Worm (Caenorhabditis elegans) whole organism, L3 larva: ENCODE data around the gene F59A6.3.

Experiments
- mdl-1 ChIP-seq: fragments of 150-350 bp; optimal IDR thresholded peaks from 2 replicates; lab custom pipeline; 2014; ENCODE audit warnings: missing biosample characterization, missing genetic modification characterization
- mml-1 ChIP-seq: fragments of 150-350 bp; sonication (generic microtip); optimal IDR thresholded peaks from 3 replicates; lab custom pipeline; 2014; ENCODE audit warnings: missing biosample characterization, missing genetic modification characterization
- nhr-11 ChIP-seq: fragments of 150-350 bp; optimal IDR thresholded peaks from 2 replicates; lab custom pipeline; 2014; ENCODE audit warnings: missing biosample characterization, missing genetic modification characterization
- nhr-25 ChIP-seq: sonication (generic microtip); optimal IDR thresholded peaks from 2 replicates; lab custom pipeline; 2017; ENCODE audit warnings: missing biosample characterization, missing genetic modification characterization
- nhr-67 ChIP-seq: fragments of 150-350 bp; optimal IDR thresholded peaks from 2 replicates; lab custom pipeline; 2014; ENCODE audit warnings: missing biosample characterization, missing genetic modification characterization
- zag-1 ChIP-seq: fragments of 150-350 bp; optimal IDR thresholded peaks from 2 replicates; lab custom pipeline; 2014; ENCODE audit warnings: missing biosample characterization, missing genetic modification characterization

ce11 chrII:4960690-4961089 lies 47.4 kb upstream of the F59A6.3 start:
- TF ChIP-seq nhr-11 (tag; lab: Kevin White, UChicago): no peak
- no peak for TF ChIP-seq mdl-1 (tag; lab: Kevin White, UChicago)
- TF ChIP-seq zag-1 (tag; lab: Kevin White, UChicago): no peak
- no peak for TF ChIP-seq mml-1
- TF ChIP-seq nhr-67 (tag; lab: Kevin White, UChicago): no peak
- no peak for TF ChIP-seq nhr-25 (tag; lab: Kevin White, UChicago)
